Worm (Caenorhabditis elegans) whole organism, early embryonic: ENCODE measurements around the gene tbc-9.
"Not testable (repeated sequence)": the region's sequence is repeated elsewhere in the genome, so short reads cannot be mapped to it uniquely, and the experiment has no call there.

Experiments
- aly-1 ChIP-seq: sonication (generic microtip); optimal IDR thresholded peaks from 2 replicates; lab custom pipeline; 2016; ENCODE audit warnings: missing genetic modification characterization, missing compliant biosample characterization
- flt-1 ChIP-seq: fragments of 200-800 bp; sonication (Bioruptor generic); IDR thresholded peaks from 2 replicates; pipeline ENCODE4 v1.3.6; 2022; ENCODE audit warnings: missing genetic modification characterization, missing compliant biosample characterization
- hmbx-1 ChIP-seq: sonication (generic microtip); optimal IDR thresholded peaks from 2 replicates; lab custom pipeline; 2016; ENCODE audit warnings: mild to moderate bottlenecking, missing genetic modification characterization, missing compliant biosample characterization
- hmg-4 ChIP-seq: fragments of 200-800 bp; sonication (Bioruptor generic); optimal IDR thresholded peaks from 2 replicates; lab custom pipeline; 2018; ENCODE audit warnings: mild to moderate bottlenecking, missing genetic modification characterization, missing compliant biosample characterization
- pes-1 ChIP-seq: fragments of 200-800 bp; sonication (Bioruptor generic); IDR thresholded peaks from 2 replicates; pipeline ENCODE4 v1.3.6; 2022; ENCODE audit warnings: missing genetic modification reagents, missing genetic modification characterization, missing compliant biosample characterization
- scrt-1 ChIP-seq: fragments of 200-800 bp; sonication (Bioruptor generic); IDR thresholded peaks from 2 replicates; pipeline ENCODE4 v1.3.6; 2022; ENCODE audit warnings: missing genetic modification characterization, missing compliant biosample characterization
- tbx-37 ChIP-seq: fragments of 200-800 bp; sonication (Bioruptor generic); conservative IDR thresholded peaks from 2 replicates; pipeline ENCODE4 v1.3.6; 2022; ENCODE audit warnings: missing genetic modification reagents, missing genetic modification characterization, missing compliant biosample characterization

Gene tbc-9

DNA sequence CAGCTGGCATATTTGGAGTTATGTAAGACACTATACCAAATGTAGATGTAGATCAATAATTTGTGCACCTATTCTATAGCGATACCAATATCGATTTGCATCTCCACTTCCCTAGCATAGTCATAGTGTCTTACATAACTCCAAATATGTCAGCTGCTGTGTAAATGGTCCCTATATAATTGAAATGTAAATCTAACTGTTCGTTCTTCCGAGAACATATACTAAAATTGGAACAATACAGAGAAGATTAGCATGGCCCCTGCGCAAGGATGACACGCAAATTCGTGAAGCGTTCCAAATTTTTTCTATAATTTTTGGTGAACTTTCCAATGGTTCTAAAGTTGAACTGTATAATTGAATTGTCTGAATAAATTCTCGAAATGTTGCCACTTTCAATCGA lies 59.1 kb downstream of the tbc-9 start:
- TF ChIP-seq pes-1 (GFP tag; lab: Robert Waterston, UW) = 0 out of 2 replicates have a peak, but pooled peaks have one; percentile 35

DNA sequence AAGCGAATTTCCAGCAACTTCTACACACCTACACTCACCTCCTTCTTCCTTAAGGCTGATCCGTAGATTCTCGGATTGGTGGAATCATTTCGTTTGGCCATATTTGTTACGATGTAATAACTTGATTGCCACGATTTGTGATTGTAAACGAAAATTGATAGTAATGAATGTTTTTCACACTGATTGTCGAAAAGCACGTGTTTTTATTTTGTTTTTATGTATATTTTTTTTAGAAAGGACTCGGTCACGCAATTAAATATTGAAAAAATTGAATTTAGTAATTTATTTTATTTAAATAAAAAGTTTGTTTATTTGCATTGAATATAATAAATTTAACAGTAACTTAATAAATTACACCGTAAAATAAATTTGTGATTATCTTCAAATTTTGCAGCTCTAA lies 68.8 kb downstream of the tbc-9 start, which contains the start of gene K09B11.5:
Gene K09B11.5 (minus strand): TSS at position 101 of the 400 bp plus-strand sequence.
- not testable (repeated sequence) for TF ChIP-seq hmg-4 (GFP tag; lab: Kevin White, UChicago); hmbx-1 (tag; lab: Kevin White, UChicago); pes-1 (GFP tag; lab: Robert Waterston, UW)

DNA sequence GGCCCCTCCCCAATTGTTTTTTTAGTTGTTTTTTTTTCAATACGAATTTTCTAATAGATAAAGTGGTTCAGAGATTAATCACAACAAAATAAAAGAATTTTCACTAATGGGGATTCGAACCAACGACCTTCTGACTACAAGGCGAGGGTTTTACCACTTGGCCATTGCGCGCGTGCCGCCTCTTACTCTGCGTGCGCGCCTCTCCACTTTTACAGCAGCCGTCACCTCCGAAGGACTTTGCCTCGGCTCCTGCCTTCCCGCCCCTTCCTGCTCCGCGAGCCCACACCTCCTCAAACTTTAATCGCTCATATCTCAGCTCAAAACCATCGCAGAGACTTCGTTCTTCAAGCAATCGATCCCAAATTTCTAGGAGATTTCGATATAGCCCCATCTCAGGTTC lies 72.5 kb downstream of the tbc-9 start:
- TF ChIP-seq pes-1 (GFP tag; lab: Robert Waterston, UW) (0 out of 2 replicates have a peak, but pooled peaks have one; percentile 10), tbx-37 (GFP tag; lab: Robert Waterston, UW) (0 out of 2 replicates have a peak, but pooled peaks have one; percentile 16)

DNA sequence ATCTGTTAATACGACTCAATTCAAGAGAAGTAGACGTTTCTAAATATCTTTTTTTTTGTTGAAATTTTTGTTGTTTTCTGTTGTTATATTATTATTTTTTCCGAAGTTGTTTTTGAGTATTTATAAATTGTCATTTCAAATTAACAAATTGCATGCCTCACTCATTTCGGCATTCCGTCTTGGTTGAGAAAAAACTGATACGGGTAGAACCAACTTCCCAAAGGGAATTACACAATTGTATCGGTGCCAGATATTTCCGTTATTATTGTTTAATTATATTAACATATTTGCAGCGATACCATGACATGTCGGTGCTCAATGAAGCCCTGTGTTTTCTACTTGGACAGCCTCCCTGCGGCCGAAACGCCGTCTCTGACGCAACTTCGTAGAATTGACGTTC lies 73.4 kb downstream of the tbc-9 start, which contains the start of gene K09B11.4:
Gene K09B11.4 (plus strand): TSS at position 301 of the 400 bp plus-strand sequence.
- TF ChIP-seq aly-1 (tag; lab: Kevin White, UChicago) = no peak
- no peak for TF ChIP-seq flt-1 (GFP tag; lab: Robert Waterston, UW)
- TF ChIP-seq hmg-4 (GFP tag; lab: Kevin White, UChicago) = no peak
- TF ChIP-seq hmbx-1 (tag; lab: Kevin White, UChicago) = no peak
- TF ChIP-seq scrt-1 (GFP tag; lab: Robert Waterston, UW) = no peak
- no peak for TF ChIP-seq pes-1 (GFP tag; lab: Robert Waterston, UW)
- TF ChIP-seq tbx-37 (GFP tag; lab: Robert Waterston, UW) = no peak
